Worm (Caenorhabditis elegans) whole organism, L2 larva: Measurements from ENCODE around the gene nspg-14.

Experiments used
- C34F6.9 ChIP-seq: fragments of 150-350 bp; optimal IDR thresholded peaks from 2 replicates; lab custom pipeline; 2014; ENCODE audit warnings: missing biosample characterization, missing genetic modification characterization
- F13H6.1 ChIP-seq: sonication (generic microtip); optimal IDR thresholded peaks from 2 replicates; lab custom pipeline; 2016; ENCODE audit warnings: missing genetic modification characterization, missing compliant biosample characterization
- Y55F3AM.14 ChIP-seq: fragments of 200-800 bp; sonication (Bioruptor generic); optimal IDR thresholded peaks from 2 replicates; lab custom pipeline; 2018; ENCODE audit warnings: mild to moderate bottlenecking, missing genetic modification characterization, missing compliant biosample characterization
- ZK546.5 ChIP-seq: sonication (generic microtip); optimal IDR thresholded peaks from 2 replicates; lab custom pipeline; 2017; ENCODE audit warnings: missing biosample characterization, missing genetic modification characterization
- alr-1 ChIP-seq: fragments of 150-350 bp; optimal IDR thresholded peaks from 2 replicates; lab custom pipeline; 2014; ENCODE audit warnings: missing biosample characterization, missing genetic modification characterization
- blmp-1 ChIP-seq: sonication (generic microtip); optimal IDR thresholded peaks from 2 replicates; lab custom pipeline; 2017; ENCODE audit warnings: missing genetic modification characterization, mild to moderate bottlenecking, missing compliant biosample characterization, antibody characterized with exemption, moderate library complexity; ENCODE audit not compliant: insufficient read depth
- crh-2 ChIP-seq: sonication (generic microtip); optimal IDR thresholded peaks from 2 replicates; lab custom pipeline; 2017; ENCODE audit warnings: missing biosample characterization, missing genetic modification characterization
- dmd-4 ChIP-seq: sonication (generic microtip); optimal IDR thresholded peaks from 2 replicates; lab custom pipeline; 2017; ENCODE audit warnings: missing biosample characterization, missing genetic modification characterization
- egl-27 ChIP-seq: sonication (generic microtip); optimal IDR thresholded peaks from 3 replicates; lab custom pipeline; 2017; ENCODE audit warnings: missing biosample characterization, missing genetic modification reagents, missing genetic modification characterization
- elt-3 ChIP-seq: sonication (generic microtip); optimal IDR thresholded peaks from 2 replicates; lab custom pipeline; 2017; ENCODE audit warnings: missing biosample characterization, missing genetic modification characterization
- fos-1 ChIP-seq: fragments of 150-350 bp; optimal IDR thresholded peaks from 2 replicates; lab custom pipeline; 2014; ENCODE audit warnings: missing biosample characterization, missing genetic modification characterization
- gmeb-1 ChIP-seq: fragments of 150-350 bp; optimal IDR thresholded peaks from 2 replicates; lab custom pipeline; 2014; ENCODE audit warnings: missing biosample characterization, missing genetic modification characterization
- lin-11 ChIP-seq: fragments of 150-350 bp; sonication (generic microtip); optimal IDR thresholded peaks from 2 replicates; lab custom pipeline; 2014; ENCODE audit warnings: missing biosample characterization, missing genetic modification characterization, inconsistent platforms, mixed read lengths
- lin-13 ChIP-seq: fragments of 150-350 bp; optimal IDR thresholded peaks from 2 replicates; lab custom pipeline; 2014; ENCODE audit warnings: missing biosample characterization, missing genetic modification reagents, missing genetic modification characterization
- lsy-2 ChIP-seq, 2 experiments: fragments of 150-350 bp in 1 of 2; sonication (generic microtip) in 1 of 2; optimal IDR thresholded peaks; 2 replicates each; lab custom pipeline; 2014 to 2017; ENCODE audit warnings: missing biosample characterization in 2 of 2, missing genetic modification characterization in 2 of 2
- mab-5 ChIP-seq: fragments of 150-350 bp; optimal IDR thresholded peaks from 2 replicates; lab custom pipeline; 2014; ENCODE audit warnings: missing biosample characterization, missing genetic modification characterization
- mdl-1 ChIP-seq, 2 experiments: fragments of 150-350 bp in 1 of 2; sonication (generic microtip) in 1 of 2; optimal IDR thresholded peaks; 2 replicates each; lab custom pipeline; 2017; ENCODE audit warnings: missing biosample characterization in 2 of 2, missing genetic modification characterization in 2 of 2
- nhr-11 ChIP-seq: fragments of 150-350 bp; optimal IDR thresholded peaks from 2 replicates; lab custom pipeline; 2014; ENCODE audit warnings: missing biosample characterization, missing genetic modification characterization
- nhr-129 ChIP-seq: fragments of 150-350 bp; optimal IDR thresholded peaks from 2 replicates; lab custom pipeline; 2014; ENCODE audit warnings: missing biosample characterization, missing genetic modification characterization
- nhr-21 ChIP-seq: fragments of 150-350 bp; optimal IDR thresholded peaks from 2 replicates; lab custom pipeline; 2014; ENCODE audit warnings: missing biosample characterization, missing genetic modification characterization
- nhr-237 ChIP-seq: fragments of 150-350 bp; optimal IDR thresholded peaks from 2 replicates; lab custom pipeline; 2014; ENCODE audit warnings: missing biosample characterization, missing genetic modification characterization
- nhr-25 ChIP-seq: fragments of 150-350 bp; sonication (generic microtip); optimal IDR thresholded peaks from 3 replicates; lab custom pipeline; 2014; ENCODE audit warnings: missing biosample characterization, missing genetic modification characterization
- nhr-6 ChIP-seq: fragments of 150-350 bp; optimal IDR thresholded peaks from 2 replicates; lab custom pipeline; 2014; ENCODE audit warnings: missing biosample characterization, missing genetic modification characterization
- sem-4 ChIP-seq: fragments of 150-350 bp; optimal IDR thresholded peaks from 2 replicates; lab custom pipeline; 2014; ENCODE audit warnings: missing biosample characterization, missing genetic modification reagents, missing genetic modification characterization
- skn-1 ChIP-seq: sonication (generic microtip); optimal IDR thresholded peaks from 2 replicates; lab custom pipeline; 2017; ENCODE audit warnings: missing biosample characterization, missing genetic modification characterization
- sma-3 ChIP-seq: sonication (generic microtip); optimal IDR thresholded peaks from 2 replicates; lab custom pipeline; 2016; ENCODE audit warnings: missing genetic modification reagents, missing genetic modification characterization, missing compliant biosample characterization
- sma-9 ChIP-seq, 2 experiments: fragments of 150-350 bp in 1 of 2; sonication (generic microtip) in 1 of 2; optimal IDR thresholded peaks; 2 replicates each; lab custom pipeline; 2014 to 2016; ENCODE audit warnings: missing genetic modification characterization in 2 of 2, mild to moderate bottlenecking in 1 of 2, missing biosample characterization in 1 of 2, missing compliant biosample characterization in 1 of 2, missing genetic modification reagents in 1 of 2, moderate library complexity in 1 of 2
- unc-39 ChIP-seq: fragments of 150-350 bp; optimal IDR thresholded peaks from 2 replicates; lab custom pipeline; 2014; ENCODE audit warnings: missing biosample characterization, missing genetic modification characterization
- unc-55 ChIP-seq: fragments of 150-350 bp; sonication (generic microtip); optimal IDR thresholded peaks from 3 replicates; lab custom pipeline; 2014; ENCODE audit warnings: missing biosample characterization, missing genetic modification reagents, missing genetic modification characterization
- ztf-4 ChIP-seq: fragments of 150-350 bp; optimal IDR thresholded peaks from 2 replicates; lab custom pipeline; 2014; ENCODE audit warnings: missing biosample characterization, missing genetic modification characterization

Gene nspg-14

DNA sequence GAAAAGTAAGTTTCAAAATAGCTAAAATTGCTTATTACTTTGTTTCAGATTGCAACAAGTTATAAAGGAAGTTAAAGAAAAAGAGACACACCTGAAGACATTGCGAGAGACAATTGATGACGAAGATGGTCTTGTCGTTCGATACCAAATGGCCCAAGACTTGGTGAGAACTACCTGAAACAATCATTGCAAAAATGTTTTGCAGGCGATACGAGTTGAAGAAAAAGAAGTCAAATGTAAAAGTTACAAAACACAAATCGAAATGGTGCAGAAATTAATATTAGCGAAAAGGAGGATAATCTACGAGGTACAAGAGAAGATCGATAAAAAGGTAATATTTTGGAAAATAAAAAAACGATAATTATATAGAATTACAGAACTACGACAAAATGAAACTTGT is 26.8 kb downstream of the nspg-14 start, which contains the start of gene rga-8:
rga-8 (minus strand) TSS at position 101 of the 400 bp plus-strand sequence.
- TF ChIP-seq egl-27 (tag; lab: Kevin White, UChicago), result no peak
- TF ChIP-seq fos-1, result no peak
- TF ChIP-seq crh-2, result no peak
- TF ChIP-seq nhr-25 (tag; lab: Kevin White, UChicago), result no peak
- TF ChIP-seq nhr-129 (tag; lab: Kevin White, UChicago), result no peak
- TF ChIP-seq unc-39 (tag; lab: Kevin White, UChicago), result no peak
- TF ChIP-seq dmd-4 (tag; lab: Kevin White, UChicago), result no peak
- TF ChIP-seq nhr-237 (tag; lab: Kevin White, UChicago), result no peak
- no peak for TF ChIP-seq mdl-1 (tag; optimal IDR thresholded peaks at IDR 0.05; lab: Kevin White, UChicago)

DNA sequence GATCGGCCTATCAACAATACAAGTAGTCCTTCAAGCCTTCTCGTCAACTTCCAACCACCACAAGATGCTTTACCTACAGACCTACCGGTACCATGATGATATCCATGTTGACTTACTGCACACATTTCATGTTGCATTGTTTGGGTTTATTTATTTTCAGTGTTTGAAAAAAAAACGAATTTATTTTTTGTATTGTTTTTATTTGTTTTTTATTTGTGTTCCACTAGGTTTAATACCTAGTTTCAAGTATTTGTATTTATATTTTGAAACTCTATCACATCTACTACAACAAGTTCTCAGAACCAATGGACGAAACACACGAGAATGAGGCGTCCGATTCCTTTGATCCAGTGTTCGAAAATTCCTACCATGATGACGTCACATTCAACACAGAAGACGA is 30.7 kb downstream of the nspg-14 start, which contains the start of gene vps-41:
vps-41 (plus strand) TSS at position 301 of the 400 bp plus-strand sequence.
- TF ChIP-seq nhr-6 (tag; lab: Kevin White, UChicago) (no peak), ZK546.5 (tag; lab: Kevin White, UChicago) (no peak), crh-2 (no peak), Y55F3AM.14 (GFP tag; lab: Kevin White, UChicago) (no peak), blmp-1 (tag; lab: Kevin White, UChicago) (no peak), ztf-4 (no peak), sem-4 (tag; lab: Kevin White, UChicago) (no peak)

DNA sequence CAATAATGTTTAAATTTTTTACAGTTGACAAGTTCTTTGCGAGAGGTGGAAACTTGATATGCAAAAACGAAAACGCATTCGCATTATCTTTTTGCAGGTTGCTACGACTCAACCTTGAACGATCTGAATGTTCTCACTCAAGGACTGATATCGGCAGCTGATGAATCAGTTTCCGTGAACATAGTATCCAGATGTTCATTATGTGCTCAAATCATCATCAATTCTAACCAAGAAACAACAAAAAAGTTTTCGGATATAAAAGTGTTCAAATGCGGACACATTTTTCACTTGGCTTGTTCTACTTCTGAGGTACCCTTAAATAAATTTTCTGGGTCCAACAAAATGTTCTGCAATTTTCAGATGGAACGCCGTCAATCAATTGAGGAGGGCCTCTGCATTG is 36.3 kb downstream of the nspg-14 start:
- TF ChIP-seq C34F6.9 (tag; lab: Kevin White, UChicago) (no peak), ZK546.5 (tag; lab: Kevin White, UChicago) (no peak), nhr-129 (tag; lab: Kevin White, UChicago) (no peak), skn-1 (tag; lab: Kevin White, UChicago) (no peak), egl-27 (tag; lab: Kevin White, UChicago) (no peak), sma-3 (no peak), lsy-2 (tag; optimal IDR thresholded peaks at IDR 0.05; lab: Kevin White, UChicago) (no peak)

DNA sequence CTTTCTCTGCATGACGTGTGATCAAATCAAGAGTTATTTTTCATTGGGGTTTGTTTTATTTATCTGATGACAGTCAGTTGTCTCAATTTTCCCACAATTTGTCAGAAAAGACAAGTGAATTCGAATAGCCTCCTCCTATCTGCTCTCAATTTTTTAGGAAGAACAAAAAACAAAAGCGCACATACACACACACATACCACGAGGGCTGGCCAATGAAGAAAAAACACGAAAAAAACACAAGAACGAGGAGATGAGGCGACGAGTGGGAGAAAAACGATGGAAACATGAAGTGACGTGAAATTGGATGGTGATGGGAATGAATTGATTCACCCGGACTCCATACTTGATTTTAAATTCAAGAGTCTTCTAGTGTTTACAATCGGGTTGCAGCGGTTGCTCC is 41.0 kb downstream of the nspg-14 start:
- no peak for TF ChIP-seq nhr-11 (tag; lab: Kevin White, UChicago)
- no peak for TF ChIP-seq sma-3
- TF ChIP-seq nhr-129 (tag; lab: Kevin White, UChicago), result peak; percentile 61

DNA sequence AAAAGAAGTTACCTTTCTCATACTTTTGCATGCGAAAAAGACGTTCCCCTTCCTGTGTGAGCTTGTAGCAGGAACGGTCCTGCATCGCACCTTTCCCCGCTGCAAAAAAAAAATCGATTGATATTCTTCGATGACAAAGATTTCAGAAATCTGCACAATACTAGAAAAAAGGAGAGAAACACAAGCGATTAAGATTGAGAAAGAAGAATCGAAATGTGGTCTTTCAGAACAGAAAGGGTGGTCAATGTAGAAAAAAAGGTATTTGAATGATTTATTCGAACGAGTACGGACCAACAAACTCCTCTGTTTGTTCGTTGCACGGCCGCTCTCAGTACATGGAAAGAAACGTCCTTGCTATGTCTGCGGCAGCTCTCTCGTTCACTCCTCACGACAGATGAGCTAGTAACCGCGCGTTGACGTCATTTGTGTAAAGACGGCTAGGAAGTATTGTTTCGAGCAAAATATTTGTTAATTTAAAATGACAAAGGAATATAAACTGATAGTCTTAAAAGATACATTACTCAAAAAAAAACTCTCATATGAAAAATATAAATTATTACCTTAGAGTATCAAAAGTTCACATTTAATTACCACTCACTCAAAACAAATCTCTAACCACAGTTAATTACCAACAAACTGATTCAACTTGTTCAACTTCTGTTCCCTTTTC is 45.2 kb downstream of the nspg-14 start, which contains the start of gene ift-81:
ift-81 (plus strand) TSS at position 620 of the 670 bp plus-strand sequence.
- no peak for TF ChIP-seq sem-4 (tag; lab: Kevin White, UChicago)
- peak; percentile 62 for TF ChIP-seq sma-9 (GFP tag; optimal IDR thresholded peaks at IDR 0.05; lab: Kevin White, UChicago)
- no peak for TF ChIP-seq sma-9 (tag; optimal IDR thresholded peaks at IDR 0.05; lab: Kevin White, UChicago)
- TF ChIP-seq crh-2, result peak; percentile 40
- TF ChIP-seq gmeb-1 (tag; lab: Kevin White, UChicago), result peak; percentile 39
- peak; percentile 69 for TF ChIP-seq nhr-129 (tag; lab: Kevin White, UChicago)
- TF ChIP-seq fos-1, result peak; percentile 5
- no peak for TF ChIP-seq nhr-21 (tag; lab: Kevin White, UChicago)
- TF ChIP-seq mdl-1 (tag; optimal IDR thresholded peaks at IDR 0.05; lab: Kevin White, UChicago), result no peak
- peak; percentile 76 for TF ChIP-seq mab-5 (tag; lab: Kevin White, UChicago)
- peak; percentile 44 for TF ChIP-seq lin-13
- peak; percentile 59 for TF ChIP-seq F13H6.1 (tag; lab: Kevin White, UChicago)
- TF ChIP-seq lsy-2 (tag; optimal IDR thresholded peaks at IDR 0.05; lab: Kevin White, UChicago), result peak; percentile 37 to 67
- no peak for TF ChIP-seq elt-3 (tag; lab: Kevin White, UChicago)
- peak; percentile 57 for TF ChIP-seq C34F6.9 (tag; lab: Kevin White, UChicago)
- peak; percentile 83 for TF ChIP-seq unc-55 (GFP tag; lab: Kevin White, UChicago)
- peak; percentile 4 for TF ChIP-seq lin-11 (tag; lab: Kevin White, UChicago)

DNA sequence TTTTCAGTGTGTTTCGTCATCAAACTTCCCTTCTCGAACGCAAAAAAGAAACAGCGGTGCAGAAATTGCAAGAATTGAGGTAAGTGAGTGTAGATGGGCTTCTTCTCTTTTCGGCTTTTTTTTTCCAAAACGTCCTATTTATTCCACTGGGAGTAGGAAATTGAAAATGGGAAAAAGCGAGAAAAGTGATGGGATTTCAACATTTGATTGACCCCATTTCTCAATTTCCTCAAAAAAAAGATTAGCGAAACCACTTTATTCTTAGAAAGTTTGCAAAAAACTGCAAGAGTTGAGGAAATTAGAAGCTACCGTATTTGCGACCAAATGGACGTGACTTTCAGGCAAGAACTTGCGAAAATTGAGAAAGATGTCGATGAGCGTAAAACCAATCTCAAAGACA is 50.7 kb downstream of the nspg-14 start, which contains the start of gene ags-3:
ags-3 (minus strand) TSS at position 101 of the 400 bp plus-strand sequence.
- no peak for TF ChIP-seq crh-2
- TF ChIP-seq mdl-1 (tag; optimal IDR thresholded peaks at IDR 0.05; lab: Kevin White, UChicago), result no peak
- TF ChIP-seq F13H6.1 (tag; lab: Kevin White, UChicago), result no peak
- no peak for TF ChIP-seq alr-1 (tag; lab: Kevin White, UChicago)
- no peak for TF ChIP-seq mab-5 (tag; lab: Kevin White, UChicago)
